Worm (Caenorhabditis elegans) whole organism, L4/young adult: ENCODE results near the gene fbxb-105.

Experiments used
- W03F9.2 ChIP-seq: fragments of 150-350 bp; optimal IDR thresholded peaks from 2 replicates; lab custom pipeline; 2014; ENCODE audit warnings: missing biosample characterization, missing genetic modification characterization
- dao-5 ChIP-seq: sonication (generic microtip); optimal IDR thresholded peaks from 2 replicates; lab custom pipeline; 2016; ENCODE audit warnings: missing genotype, missing genetic modification characterization, moderate library complexity, missing compliant biosample characterization
- him-1 ChIP-seq: sonication (generic microtip); optimal IDR thresholded peaks from 2 replicates; lab custom pipeline; 2016; ENCODE audit warnings: missing genotype, missing genetic modification reagents, missing genetic modification characterization, missing compliant biosample characterization

The fbxb-105 gene

DNA sequence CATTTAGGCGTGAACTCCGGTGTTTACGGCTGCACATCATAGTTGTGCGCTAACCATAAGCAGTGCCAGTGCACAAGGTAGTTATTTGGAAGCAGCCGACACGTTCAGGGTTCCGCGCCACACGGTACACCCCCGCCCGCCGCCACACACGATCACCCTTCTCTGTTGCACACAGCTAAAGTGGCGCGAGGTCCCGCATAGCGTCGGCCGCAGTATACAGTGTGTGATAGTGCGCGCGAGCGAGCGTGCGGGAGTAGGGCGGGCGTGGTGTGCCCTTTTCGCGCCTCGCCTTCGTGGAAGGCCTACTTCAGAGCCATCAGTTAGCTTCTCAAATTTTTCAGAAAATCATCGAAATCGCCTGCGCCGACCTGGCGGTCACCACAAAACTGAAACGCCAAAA is 33.8 kb downstream of the fbxb-105 start:
- no peak for TF ChIP-seq W03F9.2 (tag; lab: Kevin White, UChicago)
- TF ChIP-seq him-1 = no peak
- TF ChIP-seq dao-5 (tag; lab: Kevin White, UChicago) = no peak

- no peak for TF ChIP-seq W03F9.2 (tag; lab: Kevin White, UChicago)
- TF ChIP-seq dao-5 (tag; lab: Kevin White, UChicago) = no peak
- no peak for TF ChIP-seq him-1
Observed at ce11 chrII:2736156-2736728, 34.4 kb downstream of the fbxb-105 start, which contains the start of gene T05A8.8. TSS of gene T05A8.8 (plus strand) at chrII:2736678.

ce11 chrII:2735644-2736043 is 35.0 kb downstream of the fbxb-105 start:
- no peak for TF ChIP-seq dao-5 (tag; lab: Kevin White, UChicago)
- no peak for TF ChIP-seq him-1

DNA sequence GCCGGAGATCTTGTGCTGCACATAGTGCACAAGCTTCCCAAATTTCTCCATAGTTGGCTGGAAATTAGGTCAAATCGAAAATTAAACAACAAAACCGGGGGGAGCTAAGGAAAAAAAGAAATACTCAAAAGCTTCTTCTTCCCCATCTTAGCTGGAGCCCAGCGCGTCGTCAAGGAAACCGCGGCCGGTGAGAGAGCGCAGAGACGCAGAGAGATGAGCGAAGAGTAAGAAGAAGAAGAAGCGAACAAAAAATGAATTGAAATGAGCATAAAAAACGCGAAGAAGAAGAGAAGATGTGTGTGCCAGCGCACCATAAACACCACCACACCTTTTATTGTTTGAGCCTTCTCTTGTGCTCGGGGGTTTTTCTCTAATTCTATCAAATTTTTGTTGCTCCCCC is 35.5 kb downstream of the fbxb-105 start, which contains the start of gene wdr-31:
Gene wdr-31, minus strand, starts transcription at position 101 of the 400 bp plus-strand sequence.
- TF ChIP-seq dao-5 (tag; lab: Kevin White, UChicago) (no peak), him-1 (no peak), W03F9.2 (tag; lab: Kevin White, UChicago) (no peak)

- TF ChIP-seq dao-5 (tag; lab: Kevin White, UChicago) (no peak), him-1 (no peak), W03F9.2 (tag; lab: Kevin White, UChicago) (no peak)
Observed at ce11 chrII:2734735-2735134, 36.0 kb downstream of the fbxb-105 start.

DNA sequence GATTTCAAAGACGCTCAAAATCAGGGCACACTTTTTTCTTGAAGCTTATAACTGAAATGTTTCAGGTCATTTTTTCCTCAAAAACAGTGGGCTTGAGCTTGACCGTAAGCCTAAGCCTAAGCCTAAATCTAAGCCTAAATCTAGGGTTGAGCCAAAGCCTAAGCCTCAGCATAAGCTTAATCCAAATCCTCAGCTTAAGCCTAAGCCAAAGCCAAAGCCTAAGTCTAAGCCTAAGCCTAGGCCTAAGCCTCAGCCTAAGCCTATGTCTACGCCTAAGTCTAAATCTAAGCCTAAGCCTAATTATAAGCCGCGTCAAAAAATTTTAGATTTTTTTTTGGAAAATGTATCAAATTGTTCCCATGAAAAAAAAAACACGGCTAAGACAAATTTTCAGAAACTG is 36.4 kb downstream of the fbxb-105 start:
- TF ChIP-seq him-1 = no peak
- TF ChIP-seq W03F9.2 (tag; lab: Kevin White, UChicago) = no peak
- no peak for TF ChIP-seq dao-5 (tag; lab: Kevin White, UChicago)

- TF ChIP-seq dao-5 (tag; lab: Kevin White, UChicago) = no peak
- no peak for TF ChIP-seq W03F9.2 (tag; lab: Kevin White, UChicago)
- no peak for TF ChIP-seq him-1
Observed at ce11 chrII:2730647-2731046, 40.0 kb downstream of the fbxb-105 start.

DNA sequence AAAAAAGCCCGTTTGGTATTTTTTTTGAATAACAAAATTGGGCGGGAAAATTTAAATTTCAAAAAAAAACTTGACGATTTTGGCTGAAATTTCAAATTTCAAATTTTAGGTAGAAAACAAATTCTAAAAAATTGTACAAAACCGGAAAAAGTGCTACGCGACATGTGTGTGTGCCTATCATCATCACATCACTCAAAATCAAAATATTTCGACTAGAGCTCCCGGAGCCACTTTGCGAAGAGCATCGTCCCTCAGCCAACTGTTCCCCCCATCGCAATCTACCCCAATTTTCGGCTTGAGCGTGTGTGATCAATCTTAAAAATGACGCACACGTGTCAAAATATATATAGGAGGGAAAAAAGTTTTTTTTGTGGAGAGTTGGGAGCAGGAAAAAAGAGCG is 43.9 kb downstream of the fbxb-105 start:
- TF ChIP-seq W03F9.2 (tag; lab: Kevin White, UChicago) (no peak), him-1 (no peak), dao-5 (tag; lab: Kevin White, UChicago) (no peak)

DNA sequence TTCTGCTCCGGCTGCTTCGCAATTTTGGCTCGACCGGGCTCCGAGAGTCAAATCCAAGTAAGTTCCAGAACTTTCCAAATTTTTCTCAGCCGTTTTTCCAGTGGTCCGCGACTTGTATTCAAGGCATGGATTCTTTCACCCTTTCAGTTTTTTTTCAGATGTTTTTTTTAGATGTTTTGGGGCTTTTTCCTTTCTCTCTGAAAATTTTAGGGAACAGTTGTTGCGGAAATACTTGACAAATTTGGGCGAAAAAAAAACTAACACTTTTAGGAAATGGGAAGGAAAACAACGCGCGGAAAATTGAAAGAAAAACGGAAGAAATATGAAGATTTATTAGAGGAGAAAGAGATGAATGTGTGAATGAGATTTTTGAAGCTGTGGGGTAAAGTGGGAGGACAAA is 45.1 kb downstream of the fbxb-105 start, which contains the start of the genes T05A8.11 and nep-2:
Gene T05A8.11, minus strand, starts transcription at position 101 of the 400 bp plus-strand sequence.
Gene nep-2, minus strand, starts transcription at position 192 of the 400 bp plus-strand sequence.
- TF ChIP-seq W03F9.2 (tag; lab: Kevin White, UChicago) (no peak), him-1 (no peak), dao-5 (tag; lab: Kevin White, UChicago) (no peak)

DNA sequence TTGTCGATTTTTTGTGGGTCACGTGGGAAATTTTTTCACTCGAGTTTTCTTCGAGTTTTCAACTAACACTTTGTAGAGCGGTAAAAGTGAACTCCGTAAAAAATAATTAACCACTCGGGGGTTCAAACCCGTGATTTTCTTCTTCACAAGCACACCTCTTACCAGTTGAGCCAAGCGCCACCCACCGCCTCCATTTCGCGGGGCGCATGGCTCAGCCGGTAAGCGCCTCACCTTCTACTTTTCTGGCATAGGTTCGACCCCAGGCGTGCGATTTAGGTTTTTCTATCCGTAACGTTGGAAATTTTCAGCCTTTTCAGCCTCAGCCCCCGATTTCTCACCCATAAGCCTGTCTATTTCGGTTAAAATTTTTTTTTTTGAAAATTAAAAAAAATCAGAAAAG is 48.7 kb downstream of the fbxb-105 start:
- TF ChIP-seq W03F9.2 (tag; lab: Kevin White, UChicago) = no peak
- no peak for TF ChIP-seq him-1
- no peak for TF ChIP-seq dao-5 (tag; lab: Kevin White, UChicago)
